Fruit fly (Drosophila melanogaster) whole organism, prepupa: ENCODE results near the gene Miro.

ENCODE experiments used
- Blimp-1 ChIP-seq: fragments of 200-800 bp; sonication (Bioruptor generic); optimal IDR thresholded peaks from 3 replicates; lab custom pipeline; 2017; ENCODE audit warnings: missing biosample characterization, missing genetic modification characterization, mild to moderate bottlenecking, moderate library complexity, missing genetic modification reagents
- CG10631 ChIP-seq: fragments of 200-800 bp; sonication (Bioruptor generic); optimal IDR thresholded peaks from 2 replicates; lab custom pipeline; 2016; ENCODE audit warnings: missing biosample characterization, missing genetic modification characterization
- CG10669 ChIP-seq: fragments of 200-800 bp; sonication (Bioruptor generic); optimal IDR thresholded peaks from 3 replicates; lab custom pipeline; 2018; ENCODE audit warnings: missing biosample characterization, mild to moderate bottlenecking, missing genetic modification characterization, moderate library complexity
- CG11294 ChIP-seq: fragments of 200-800 bp; sonication (Bioruptor generic); IDR thresholded peaks from 2 replicates; pipeline ENCODE4 v1.3.6; 2022; ENCODE audit warnings: missing biosample characterization, missing genetic modification characterization
- CG11762 ChIP-seq: fragments of 200-800 bp; sonication (Bioruptor generic); optimal IDR thresholded peaks from 3 replicates; lab custom pipeline; 2016; ENCODE audit warnings: missing biosample characterization, missing genetic modification characterization; ENCODE audit not compliant: insufficient read depth
- CG15336 ChIP-seq: fragments of 200-800 bp; sonication (Bioruptor generic); IDR thresholded peaks from 2 replicates; pipeline ENCODE4 v1.3.6; 2022; ENCODE audit warnings: missing biosample characterization, missing genetic modification characterization
- CG1621 ChIP-seq: fragments of 200-800 bp; sonication (Bioruptor generic); optimal IDR thresholded peaks from 3 replicates; lab custom pipeline; 2018; ENCODE audit warnings: missing biosample characterization, mild to moderate bottlenecking, missing genetic modification characterization
- CG34406 ChIP-seq: fragments of 200-800 bp; sonication (Bioruptor generic); optimal IDR thresholded peaks from 3 replicates; lab custom pipeline; 2016; ENCODE audit warnings: missing biosample characterization, missing genetic modification characterization
- CG3919 ChIP-seq: fragments of 200-800 bp; sonication (Bioruptor generic); optimal IDR thresholded peaks from 3 replicates; lab custom pipeline; 2016; ENCODE audit warnings: missing biosample characterization, missing genetic modification characterization
- CG4318 ChIP-seq: fragments of 200-800 bp; sonication (Bioruptor generic); optimal IDR thresholded peaks from 3 replicates; lab custom pipeline; 2017; ENCODE audit warnings: missing biosample characterization, mild to moderate bottlenecking, missing genetic modification characterization
- CG6792 ChIP-seq: fragments of 200-800 bp; sonication (Bioruptor generic); optimal IDR thresholded peaks from 3 replicates; lab custom pipeline; 2016; ENCODE audit warnings: missing biosample characterization, missing genetic modification characterization
- CG6854 ChIP-seq: fragments of 200-800 bp; sonication (Bioruptor generic); optimal IDR thresholded peaks from 2 replicates; lab custom pipeline; 2017; ENCODE audit warnings: missing biosample characterization, mild to moderate bottlenecking, missing genetic modification characterization
- CG7368 ChIP-seq: fragments of 200-800 bp; sonication (Bioruptor generic); optimal IDR thresholded peaks from 3 replicates; lab custom pipeline; 2016; ENCODE audit warnings: missing biosample characterization, missing genetic modification characterization
- CG8119 ChIP-seq: fragments of 200-800 bp; sonication (Bioruptor generic); IDR thresholded peaks from 3 replicates; pipeline ENCODE4 v1.3.6; 2022; ENCODE audit warnings: missing biosample characterization, missing genetic modification characterization
- CG8319 ChIP-seq: fragments of 200-800 bp; sonication (Bioruptor generic); optimal IDR thresholded peaks from 3 replicates; lab custom pipeline; 2016; ENCODE audit warnings: missing biosample characterization, missing genetic modification characterization
- Eip75B ChIP-seq: fragments of 200-800 bp; sonication (Bioruptor generic); optimal IDR thresholded peaks from 3 replicates; lab custom pipeline; 2016; ENCODE audit warnings: missing biosample characterization, missing genetic modification characterization
- Eip78C ChIP-seq: fragments of 200-800 bp; sonication (Bioruptor generic); peaks from one replicate; lab custom pipeline; 2016; ENCODE audit warnings: missing biosample characterization, missing genetic modification characterization
- Eip93F ChIP-seq: fragments of 200-800 bp; sonication (Bioruptor generic); optimal IDR thresholded peaks from 2 replicates; lab custom pipeline; 2016; ENCODE audit warnings: missing biosample characterization, mild to moderate bottlenecking, missing genetic modification characterization
- Ets21C ChIP-seq: fragments of 200-800 bp; sonication (Bioruptor generic); optimal IDR thresholded peaks from 3 replicates; lab custom pipeline; 2016; ENCODE audit warnings: missing biosample characterization, missing genetic modification characterization
- Ets96B ChIP-seq: fragments of 200-800 bp; optimal IDR thresholded peaks from 2 replicates; lab custom pipeline; 2019; ENCODE audit warnings: missing biosample characterization, mild to moderate bottlenecking, missing genetic modification characterization, moderate library complexity
- Gug ChIP-seq: fragments of 200-800 bp; sonication (Bioruptor generic); IDR thresholded peaks from 2 replicates; pipeline ENCODE4 v1.3.6; 2022; ENCODE audit warnings: missing biosample characterization, missing genetic modification characterization
- Hr38 ChIP-seq: sonication (Bioruptor generic); optimal IDR thresholded peaks from 2 replicates; lab custom pipeline; 2016; ENCODE audit warnings: missing biosample characterization, missing genetic modification characterization
- Hr39 ChIP-seq: fragments of 200-800 bp; sonication (Bioruptor generic); optimal IDR thresholded peaks from 2 replicates; lab custom pipeline; 2016; ENCODE audit warnings: missing biosample characterization, missing genetic modification characterization
- Hr4 ChIP-seq: fragments of 200-800 bp; sonication (Bioruptor generic); optimal IDR thresholded peaks from 3 replicates; lab custom pipeline; 2016; ENCODE audit warnings: missing biosample characterization, missing genetic modification characterization
- Lpt ChIP-seq: fragments of 200-800 bp; sonication (Bioruptor generic); optimal IDR thresholded peaks from 3 replicates; lab custom pipeline; 2016; ENCODE audit warnings: missing biosample characterization, missing genetic modification characterization
- Met ChIP-seq: fragments of 200-800 bp; sonication (Bioruptor generic); optimal IDR thresholded peaks from 3 replicates; lab custom pipeline; 2016; ENCODE audit warnings: missing biosample characterization, missing genetic modification characterization
- OdsH ChIP-seq: fragments of 200-800 bp; sonication (Bioruptor generic); optimal IDR thresholded peaks from 3 replicates; lab custom pipeline; 2016; ENCODE audit warnings: missing biosample characterization, missing genetic modification characterization
- Smox ChIP-seq: fragments of 200-800 bp; sonication (Bioruptor generic); optimal IDR thresholded peaks from 3 replicates; lab custom pipeline; 2016; ENCODE audit warnings: missing biosample characterization, missing genetic modification characterization
- Sox102F ChIP-seq: fragments of 200-800 bp; sonication (Bioruptor generic); optimal IDR thresholded peaks from 2 replicates; lab custom pipeline; 2016; ENCODE audit warnings: missing biosample characterization, mild to moderate bottlenecking, missing genetic modification characterization
- Sox14 ChIP-seq: fragments of 200-800 bp; sonication (Bioruptor generic); optimal IDR thresholded peaks from 3 replicates; lab custom pipeline; 2016; ENCODE audit warnings: missing biosample characterization, missing genetic modification characterization
- achi ChIP-seq: fragments of 200-800 bp; sonication (Bioruptor generic); optimal IDR thresholded peaks from 3 replicates; lab custom pipeline; 2016; ENCODE audit warnings: missing biosample characterization, missing genetic modification characterization
- acj6 ChIP-seq: fragments of 200-800 bp; sonication (Bioruptor generic); optimal IDR thresholded peaks from 3 replicates; lab custom pipeline; 2016; ENCODE audit warnings: missing biosample characterization, missing genetic modification characterization
- cyc ChIP-seq: fragments of 200-800 bp; sonication (Bioruptor generic); optimal IDR thresholded peaks from 3 replicates; lab custom pipeline; 2016; ENCODE audit warnings: missing biosample characterization, missing genetic modification characterization
- dac ChIP-seq: fragments of 200-800 bp; sonication (Bioruptor generic); optimal IDR thresholded peaks from 2 replicates; lab custom pipeline; 2017; ENCODE audit warnings: missing biosample characterization, mild to moderate bottlenecking, missing genetic modification characterization
- eg ChIP-seq: fragments of 200-800 bp; sonication (Bioruptor generic); IDR thresholded peaks from 3 replicates; pipeline ENCODE4 v1.3.6; 2022; ENCODE audit warnings: missing biosample characterization, missing genetic modification characterization
- esn ChIP-seq: fragments of 200-800 bp; sonication (Bioruptor generic); optimal IDR thresholded peaks from 2 replicates; lab custom pipeline; 2016; ENCODE audit warnings: missing biosample characterization, mild to moderate bottlenecking, missing genetic modification characterization, moderate library complexity
- fd59A ChIP-seq: fragments of 200-800 bp; sonication (Bioruptor generic); optimal IDR thresholded peaks from 2 replicates; lab custom pipeline; 2017; ENCODE audit warnings: missing biosample characterization, mild to moderate bottlenecking, missing genetic modification characterization, missing genetic modification reagents
- fd85E ChIP-seq: fragments of 200-800 bp; sonication (Bioruptor generic); optimal IDR thresholded peaks from 3 replicates; lab custom pipeline; 2016; ENCODE audit warnings: missing biosample characterization, missing genetic modification characterization
- fkh ChIP-seq: fragments of 200-800 bp; sonication (Bioruptor generic); optimal IDR thresholded peaks from 3 replicates; lab custom pipeline; 2017; ENCODE audit warnings: missing biosample characterization, mild to moderate bottlenecking, missing genetic modification characterization, moderate library complexity
- net ChIP-seq: fragments of 200-800 bp; sonication (Bioruptor generic); optimal IDR thresholded peaks from 3 replicates; lab custom pipeline; 2016; ENCODE audit warnings: missing biosample characterization, missing genetic modification characterization
- spab ChIP-seq: fragments of 200-800 bp; sonication (Bioruptor generic); optimal IDR thresholded peaks from 2 replicates; lab custom pipeline; 2017; ENCODE audit warnings: missing biosample characterization, mild to moderate bottlenecking, missing genetic modification characterization, missing genetic modification reagents
- ss ChIP-seq, 2 experiments: fragments of 200-800 bp; sonication (Bioruptor generic); optimal IDR thresholded peaks; 2 replicates in 1 of 2; 3 replicates in 1 of 2; lab custom pipeline; 2017 to 2018; ENCODE audit warnings: mild to moderate bottlenecking in 2 of 2, missing biosample characterization in 2 of 2, missing genetic modification characterization in 2 of 2, moderate library complexity in 1 of 2
- topi ChIP-seq: fragments of 200-800 bp; sonication (Bioruptor generic); optimal IDR thresholded peaks from 3 replicates; lab custom pipeline; 2016; ENCODE audit warnings: missing biosample characterization, missing genetic modification characterization
- vri ChIP-seq: fragments of 200-800 bp; sonication (Bioruptor generic); optimal IDR thresholded peaks from 3 replicates; lab custom pipeline; 2016; ENCODE audit warnings: missing biosample characterization, mild to moderate bottlenecking, missing genetic modification characterization

Miro gene

dm6 chr3R:24014600-24014999 is 24.0 kb downstream of the Miro start (continued):
- no peak for TF ChIP-seq topi (GFP tag; lab: Kevin White, UChicago)
- TF ChIP-seq esn (GFP tag; lab: Kevin White, UChicago) = peak; percentile 10
- TF ChIP-seq net (GFP tag; lab: Kevin White, UChicago) = no peak
- no peak for TF ChIP-seq Ets21C (GFP tag; lab: Kevin White, UChicago)
- TF ChIP-seq CG11762 (GFP tag; lab: Kevin White, UChicago) = no peak
- TF ChIP-seq Ets96B = peak; percentile 6

- TF ChIP-seq CG11762 (GFP tag; lab: Kevin White, UChicago) = no peak
- TF ChIP-seq CG7368 (GFP tag; lab: Kevin White, UChicago) = no peak
- no peak for TF ChIP-seq Met (GFP tag; lab: Kevin White, UChicago)
- TF ChIP-seq spab = no peak
- no peak for TF ChIP-seq Smox (GFP tag; lab: Kevin White, UChicago)
- TF ChIP-seq OdsH (GFP tag; lab: Kevin White, UChicago) = no peak
- no peak for TF ChIP-seq Gug (GFP tag; lab: Robert Waterston, UW)
- no peak for TF ChIP-seq Blimp-1
- TF ChIP-seq cyc (GFP tag; lab: Kevin White, UChicago) = no peak
- TF ChIP-seq fd59A = no peak
- TF ChIP-seq fkh (GFP tag; lab: Kevin White, UChicago) = no peak
- TF ChIP-seq Eip93F (GFP tag; lab: Kevin White, UChicago) = no peak
- no peak for TF ChIP-seq CG3919 (GFP tag; lab: Kevin White, UChicago)
- no peak for TF ChIP-seq CG34406 (GFP tag; lab: Kevin White, UChicago)
- no peak for TF ChIP-seq achi (GFP tag; lab: Kevin White, UChicago)
- TF ChIP-seq Hr38 (GFP tag; lab: Kevin White, UChicago) = no peak
- no peak for TF ChIP-seq Sox102F (GFP tag; lab: Kevin White, UChicago)
- TF ChIP-seq CG8319 (GFP tag; lab: Kevin White, UChicago) = no peak
Measured at dm6 chr3R:24012038-24012693, 26.5 kb downstream of the Miro start.

dm6 chr3R:24010637-24011214 is 27.9 kb downstream of the Miro start:
- TF ChIP-seq CG6792 (GFP tag; lab: Kevin White, UChicago) (peak; percentile 18), Hr38 (GFP tag; lab: Kevin White, UChicago) (no peak), Blimp-1 (no peak), fd85E (GFP tag; lab: Kevin White, UChicago) (no peak), CG15336 (peak; percentile 55), Eip75B (GFP tag; lab: Kevin White, UChicago) (no peak), Gug (GFP tag; lab: Robert Waterston, UW) (peak; percentile 39), net (GFP tag; lab: Kevin White, UChicago) (peak; percentile 32), CG11294 (GFP tag; lab: Robert Waterston, UW) (no peak; the same call in 1 of the 2 replicates), CG7368 (GFP tag; lab: Kevin White, UChicago) (peak; percentile 25), ss (GFP tag; optimal IDR thresholded peaks at IDR 0.05; lab: Kevin White, UChicago) (no peak), Hr4 (GFP tag; lab: Kevin White, UChicago) (peak; percentile 59), OdsH (GFP tag; lab: Kevin White, UChicago) (peak; percentile 60), CG1621 (tag; lab: Kevin White, UChicago) (no peak), CG10669 (GFP tag; lab: Kevin White, UChicago) (peak; percentile 5), acj6 (GFP tag; lab: Kevin White, UChicago) (peak; percentile 48), CG8319 (GFP tag; lab: Kevin White, UChicago) (no peak), Sox102F (GFP tag; lab: Kevin White, UChicago) (peak; percentile 48), CG8119 (GFP tag; lab: Robert Waterston, UW) (peak; percentile 75), vri (no peak), Ets21C (GFP tag; lab: Kevin White, UChicago) (no peak), achi (GFP tag; lab: Kevin White, UChicago) (peak; percentile 44), CG6854 (GFP tag; lab: Kevin White, UChicago) (no peak), dac (GFP tag; lab: Kevin White, UChicago) (no peak), CG34406 (GFP tag; lab: Kevin White, UChicago) (peak; percentile 56), CG4318 (peak; percentile 40), CG10631 (GFP tag; lab: Kevin White, UChicago) (peak; percentile 14), spab (no peak), Hr39 (GFP tag; lab: Kevin White, UChicago) (peak; percentile 53), Eip78C (GFP tag; lab: Kevin White, UChicago) (peak; percentile 82), eg (GFP tag; lab: Robert Waterston, UW) (peak; percentile 80), Lpt (GFP tag; lab: Kevin White, UChicago) (peak; percentile 26), Sox14 (GFP tag; lab: Kevin White, UChicago) (peak; percentile 25), fd59A (no peak)
